Worm (Caenorhabditis elegans): ENCODE results near the gene Y57G11C.499.

DNA sequence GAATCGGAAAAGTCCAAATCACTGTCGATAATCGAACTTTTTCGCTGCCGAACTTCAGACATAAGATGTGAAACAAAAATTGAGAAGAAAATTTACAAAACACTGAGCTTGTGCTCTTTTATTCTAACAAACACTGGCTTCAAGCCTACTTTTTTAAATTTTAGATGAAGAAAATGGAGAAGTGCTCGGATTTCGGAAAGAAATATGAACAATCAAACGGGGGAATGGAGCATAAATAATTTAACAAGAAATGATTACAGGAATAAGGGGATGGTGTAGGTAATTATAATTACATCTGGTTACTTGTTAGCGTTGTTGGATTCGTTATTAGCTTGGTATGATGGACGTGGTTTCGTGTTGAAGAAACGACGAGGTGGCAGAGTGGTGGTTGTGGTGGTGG, 16.6 kb upstream of the Y57G11C.499 start, which contains the start of gene degl-1:
- no peak for TF ChIP-seq mml-1 (tag; optimal IDR thresholded peaks at IDR 0.05)
- TF ChIP-seq nhr-237 (tag; optimal IDR thresholded peaks at IDR 0.05), result no peak
- no peak for TF ChIP-seq unc-39 (tag; optimal IDR thresholded peaks at IDR 0.05)
- TF ChIP-seq fkh-10 (GFP tag; optimal IDR thresholded peaks at IDR 0.05), result no peak
